Worm (Caenorhabditis elegans) whole organism, L2 larva: ENCODE results near the gene srlf-27.

Source experiments
- C34F6.9 ChIP-seq: fragments of 150-350 bp; optimal IDR thresholded peaks from 2 replicates; lab custom pipeline; 2014; ENCODE audit warnings: missing biosample characterization, missing genetic modification characterization
- F13H6.1 ChIP-seq: sonication (generic microtip); optimal IDR thresholded peaks from 2 replicates; lab custom pipeline; 2016; ENCODE audit warnings: missing genetic modification characterization, missing compliant biosample characterization
- Y55F3AM.14 ChIP-seq: fragments of 200-800 bp; sonication (Bioruptor generic); optimal IDR thresholded peaks from 2 replicates; lab custom pipeline; 2018; ENCODE audit warnings: mild to moderate bottlenecking, missing genetic modification characterization, missing compliant biosample characterization
- ZK546.5 ChIP-seq: sonication (generic microtip); optimal IDR thresholded peaks from 2 replicates; lab custom pipeline; 2017; ENCODE audit warnings: missing biosample characterization, missing genetic modification characterization
- alr-1 ChIP-seq: fragments of 150-350 bp; optimal IDR thresholded peaks from 2 replicates; lab custom pipeline; 2014; ENCODE audit warnings: missing biosample characterization, missing genetic modification characterization
- aly-2 ChIP-seq: fragments of 150-350 bp; optimal IDR thresholded peaks from 2 replicates; lab custom pipeline; 2014; ENCODE audit warnings: missing biosample characterization, missing genetic modification characterization
- ama-1 ChIP-seq: fragments of 150-350 bp; optimal IDR thresholded peaks from 2 replicates; lab custom pipeline; 2018; ENCODE audit warnings: inconsistent platforms
- ceh-82 ChIP-seq: fragments of 150-350 bp; optimal IDR thresholded peaks from 2 replicates; lab custom pipeline; 2014; ENCODE audit warnings: missing biosample characterization, missing genetic modification characterization
- crh-2 ChIP-seq: sonication (generic microtip); optimal IDR thresholded peaks from 2 replicates; lab custom pipeline; 2017; ENCODE audit warnings: missing biosample characterization, missing genetic modification characterization
- dmd-4 ChIP-seq: sonication (generic microtip); optimal IDR thresholded peaks from 2 replicates; lab custom pipeline; 2017; ENCODE audit warnings: missing biosample characterization, missing genetic modification characterization
- egl-27 ChIP-seq: sonication (generic microtip); optimal IDR thresholded peaks from 3 replicates; lab custom pipeline; 2017; ENCODE audit warnings: missing biosample characterization, missing genetic modification reagents, missing genetic modification characterization
- fos-1 ChIP-seq: fragments of 150-350 bp; optimal IDR thresholded peaks from 2 replicates; lab custom pipeline; 2014; ENCODE audit warnings: missing biosample characterization, missing genetic modification characterization
- lin-11 ChIP-seq: fragments of 150-350 bp; sonication (generic microtip); optimal IDR thresholded peaks from 2 replicates; lab custom pipeline; 2014; ENCODE audit warnings: missing biosample characterization, missing genetic modification characterization, inconsistent platforms, mixed read lengths
- lin-13 ChIP-seq: fragments of 150-350 bp; optimal IDR thresholded peaks from 2 replicates; lab custom pipeline; 2014; ENCODE audit warnings: missing biosample characterization, missing genetic modification reagents, missing genetic modification characterization
- lin-39 ChIP-seq: fragments of 150-350 bp; optimal IDR thresholded peaks from 2 replicates; lab custom pipeline; 2014; ENCODE audit warnings: missing biosample characterization, missing genetic modification reagents, missing genetic modification characterization
- lsy-2 ChIP-seq, 2 experiments: fragments of 150-350 bp in 1 of 2; sonication (generic microtip) in 1 of 2; optimal IDR thresholded peaks; 2 replicates each; lab custom pipeline; 2014 to 2017; ENCODE audit warnings: missing biosample characterization in 2 of 2, missing genetic modification characterization in 2 of 2
- mbf-1 ChIP-seq: sonication (generic microtip); optimal IDR thresholded peaks from 2 replicates; lab custom pipeline; 2017; ENCODE audit warnings: missing biosample characterization, missing genetic modification characterization
- mdl-1 ChIP-seq, 2 experiments: fragments of 150-350 bp in 1 of 2; sonication (generic microtip) in 1 of 2; optimal IDR thresholded peaks; 2 replicates each; lab custom pipeline; 2017; ENCODE audit warnings: missing biosample characterization in 2 of 2, missing genetic modification characterization in 2 of 2
- nhr-10 ChIP-seq: sonication (generic microtip); optimal IDR thresholded peaks from 2 replicates; lab custom pipeline; 2017; ENCODE audit warnings: missing biosample characterization, missing genetic modification characterization
- nhr-11 ChIP-seq: fragments of 150-350 bp; optimal IDR thresholded peaks from 2 replicates; lab custom pipeline; 2014; ENCODE audit warnings: missing biosample characterization, missing genetic modification characterization
- nhr-129 ChIP-seq: fragments of 150-350 bp; optimal IDR thresholded peaks from 2 replicates; lab custom pipeline; 2014; ENCODE audit warnings: missing biosample characterization, missing genetic modification characterization
- nhr-21 ChIP-seq: fragments of 150-350 bp; optimal IDR thresholded peaks from 2 replicates; lab custom pipeline; 2014; ENCODE audit warnings: missing biosample characterization, missing genetic modification characterization
- nhr-6 ChIP-seq: fragments of 150-350 bp; optimal IDR thresholded peaks from 2 replicates; lab custom pipeline; 2014; ENCODE audit warnings: missing biosample characterization, missing genetic modification characterization
- nhr-77 ChIP-seq: fragments of 150-350 bp; optimal IDR thresholded peaks from 2 replicates; lab custom pipeline; 2014; ENCODE audit warnings: missing biosample characterization, missing genetic modification characterization
- peb-1 ChIP-seq: fragments of 150-350 bp; optimal IDR thresholded peaks from 2 replicates; lab custom pipeline; 2014; ENCODE audit warnings: missing biosample characterization, missing genetic modification characterization
- sem-4 ChIP-seq: fragments of 150-350 bp; optimal IDR thresholded peaks from 2 replicates; lab custom pipeline; 2014; ENCODE audit warnings: missing biosample characterization, missing genetic modification reagents, missing genetic modification characterization
- skn-1 ChIP-seq: sonication (generic microtip); optimal IDR thresholded peaks from 2 replicates; lab custom pipeline; 2017; ENCODE audit warnings: missing biosample characterization, missing genetic modification characterization
- sma-3 ChIP-seq: sonication (generic microtip); optimal IDR thresholded peaks from 2 replicates; lab custom pipeline; 2016; ENCODE audit warnings: missing genetic modification reagents, missing genetic modification characterization, missing compliant biosample characterization
- sma-9 ChIP-seq, 2 experiments: fragments of 150-350 bp in 1 of 2; sonication (generic microtip) in 1 of 2; optimal IDR thresholded peaks; 2 replicates each; lab custom pipeline; 2014 to 2016; ENCODE audit warnings: missing genetic modification characterization in 2 of 2, mild to moderate bottlenecking in 1 of 2, missing biosample characterization in 1 of 2, missing compliant biosample characterization in 1 of 2, missing genetic modification reagents in 1 of 2, moderate library complexity in 1 of 2
- snpc-4 ChIP-seq: fragments of 150-350 bp; optimal IDR thresholded peaks from 2 replicates; lab custom pipeline; 2014; ENCODE audit warnings: missing biosample characterization, missing genetic modification characterization
- unc-39 ChIP-seq: fragments of 150-350 bp; optimal IDR thresholded peaks from 2 replicates; lab custom pipeline; 2014; ENCODE audit warnings: missing biosample characterization, missing genetic modification characterization
- unc-55 ChIP-seq: fragments of 150-350 bp; sonication (generic microtip); optimal IDR thresholded peaks from 3 replicates; lab custom pipeline; 2014; ENCODE audit warnings: missing biosample characterization, missing genetic modification reagents, missing genetic modification characterization
- unc-62 ChIP-seq: fragments of 150-350 bp; optimal IDR thresholded peaks from 2 replicates; lab custom pipeline; 2014; ENCODE audit warnings: missing biosample characterization, missing genetic modification reagents, missing genetic modification characterization
- zag-1 ChIP-seq: fragments of 150-350 bp; optimal IDR thresholded peaks from 2 replicates; lab custom pipeline; 2014; ENCODE audit warnings: missing biosample characterization, missing genetic modification characterization
- ztf-1 ChIP-seq: fragments of 200-800 bp; sonication (Bioruptor generic); conservative IDR thresholded peaks from 2 replicates; pipeline ENCODE4 v1.3.6; 2022; ENCODE audit warnings: missing genetic modification characterization, missing compliant biosample characterization
- ztf-11 ChIP-seq: sonication (generic microtip); optimal IDR thresholded peaks from 2 replicates; lab custom pipeline; 2017; ENCODE audit warnings: missing biosample characterization, missing genetic modification characterization
- ztf-4 ChIP-seq: fragments of 150-350 bp; optimal IDR thresholded peaks from 2 replicates; lab custom pipeline; 2014; ENCODE audit warnings: missing biosample characterization, missing genetic modification characterization

Gene srlf-27

ce11 chrIV:14620543-14620942 lies 17.0 kb upstream of the srlf-27 start (continued):
- TF ChIP-seq ztf-11 (tag; lab: Kevin White, UChicago) (no peak), ztf-1 (GFP tag; lab: Robert Waterston, UW) (no peak), snpc-4 (tag; lab: Kevin White, UChicago) (peak; percentile 37), lsy-2 (tag; optimal IDR thresholded peaks at IDR 0.05; lab: Kevin White, UChicago) (peak; percentile 42 to 58), skn-1 (tag; lab: Kevin White, UChicago) (no peak), ZK546.5 (tag; lab: Kevin White, UChicago) (no peak), sma-9 (GFP tag; optimal IDR thresholded peaks at IDR 0.05; lab: Kevin White, UChicago) (peak; percentile 64), sma-9 (tag; optimal IDR thresholded peaks at IDR 0.05; lab: Kevin White, UChicago) (no peak), unc-55 (peak; percentile 46), peb-1 (tag; lab: Kevin White, UChicago) (no peak), nhr-21 (tag; lab: Kevin White, UChicago) (peak; percentile 53), lin-39 (tag; lab: Kevin White, UChicago) (no peak), nhr-11 (no peak), ceh-82 (tag; lab: Kevin White, UChicago) (no peak), fos-1 (peak; percentile 61), zag-1 (tag; lab: Kevin White, UChicago) (peak; percentile 15), dmd-4 (no peak), mbf-1 (tag; lab: Kevin White, UChicago) (no peak), mdl-1 (tag; optimal IDR thresholded peaks at IDR 0.05; lab: Kevin White, UChicago) (peak; percentile 25 to 45), Y55F3AM.14 (no peak), sem-4 (no peak), ztf-4 (no peak), alr-1 (tag; lab: Kevin White, UChicago) (no peak)

ce11 chrIV:14621117-14621516 lies 16.4 kb upstream of the srlf-27 start:
- no peak for TF ChIP-seq ztf-4
- TF ChIP-seq lin-39 (tag; lab: Kevin White, UChicago), result no peak
- no peak for TF ChIP-seq lin-13 (GFP tag; lab: Kevin White, UChicago)
- no peak for TF ChIP-seq alr-1 (tag; lab: Kevin White, UChicago)
- no peak for TF ChIP-seq nhr-129
- TF ChIP-seq C34F6.9 (tag; lab: Kevin White, UChicago), result no peak
- no peak for TF ChIP-seq ztf-11 (tag; lab: Kevin White, UChicago)
- peak; percentile 10 for TF ChIP-seq nhr-21 (tag; lab: Kevin White, UChicago)
- no peak for TF ChIP-seq mbf-1 (tag; lab: Kevin White, UChicago)
- TF ChIP-seq, all 48 proteins: peak for 1

DNA sequence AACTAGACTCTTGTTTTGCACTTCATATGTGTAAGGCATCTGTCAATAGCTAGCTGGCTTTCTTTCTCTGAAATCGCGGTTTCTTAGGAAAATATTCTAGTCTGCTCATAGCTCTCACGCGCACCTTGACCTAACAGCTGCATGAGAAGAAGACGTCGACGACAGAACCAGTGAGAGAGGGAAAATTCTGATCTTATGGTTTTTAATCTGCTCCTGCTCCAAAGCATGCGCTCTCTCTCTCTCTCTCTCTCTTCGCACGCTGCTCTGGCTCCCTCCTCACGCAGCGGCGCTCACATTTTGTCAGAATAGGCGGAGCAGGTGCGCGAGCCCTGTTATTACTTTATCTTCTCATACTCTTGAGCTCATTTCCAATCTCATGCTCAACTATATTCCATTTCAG lies 15.4 kb upstream of the srlf-27 start:
- TF ChIP-seq lsy-2 (tag; optimal IDR thresholded peaks at IDR 0.05; lab: Kevin White, UChicago) (peak in 1 of 2 experiments; percentile 21), nhr-11 (no peak), crh-2 (tag; lab: Kevin White, UChicago) (no peak), nhr-6 (peak; percentile 52), Y55F3AM.14 (peak; percentile 23), lin-11 (tag; lab: Kevin White, UChicago) (peak; percentile 14), nhr-77 (no peak), unc-39 (tag; lab: Kevin White, UChicago) (no peak), unc-55 (no peak), aly-2 (no peak), F13H6.1 (tag; lab: Kevin White, UChicago) (peak; percentile 34), nhr-129 (peak; percentile 57), mbf-1 (tag; lab: Kevin White, UChicago) (no peak), unc-62 (no peak), sma-3 (GFP tag; lab: Kevin White, UChicago) (no peak), sma-9 (GFP tag; optimal IDR thresholded peaks at IDR 0.05; lab: Kevin White, UChicago) (peak; percentile 29), sma-9 (tag; optimal IDR thresholded peaks at IDR 0.05; lab: Kevin White, UChicago) (no peak), nhr-10 (tag; lab: Kevin White, UChicago) (no peak), ama-1 (lab: Kevin White, UChicago) (peak; percentile 33), egl-27 (tag; lab: Kevin White, UChicago) (no peak)

- TF ChIP-seq egl-27 (tag; lab: Kevin White, UChicago) (no peak), mdl-1 (tag; optimal IDR thresholded peaks at IDR 0.05; lab: Kevin White, UChicago) (no peak)
- TF ChIP-seq, all 48 proteins: peak for 0
These were observed 5.8 kb upstream of the srlf-27 start for ce11 chrIV:14631726-14632125.
